Fruit fly (Drosophila melanogaster) whole organism, embryonic: ENCODE measurements around the gene Gr63a.

Experiments used
- Antp ChIP-seq: fragments of 200-800 bp; sonication (Bioruptor generic); optimal IDR thresholded peaks from 3 replicates; lab custom pipeline; 2016; ENCODE audit warnings: missing biosample characterization, missing genetic modification characterization
- CG11093 ChIP-seq: fragments of 200-800 bp; sonication (Bioruptor generic); IDR thresholded peaks from 3 replicates; pipeline ENCODE4 v1.3.6; 2022; ENCODE audit warnings: missing biosample characterization, missing genetic modification characterization
- CG11456 ChIP-seq: fragments of 200-800 bp; sonication (Bioruptor generic); IDR thresholded peaks from 3 replicates; pipeline ENCODE4 v1.3.6; 2022; ENCODE audit warnings: missing biosample characterization, missing genetic modification characterization
- CG12659 ChIP-seq: fragments of 200-800 bp; sonication (Bioruptor generic); optimal IDR thresholded peaks from 3 replicates; lab custom pipeline; 2017; ENCODE audit warnings: mild to moderate bottlenecking, missing biosample characterization, missing genetic modification reagents, missing genetic modification characterization
- CG14441 ChIP-seq: fragments of 200-800 bp; sonication (Bioruptor generic); IDR thresholded peaks from 2 replicates; pipeline ENCODE4 v1.3.6; 2022; ENCODE audit warnings: missing biosample characterization, missing genetic modification characterization
- CG15514 ChIP-seq: fragments of 200-800 bp; sonication (Bioruptor generic); optimal IDR thresholded peaks from 3 replicates; lab custom pipeline; 2017; ENCODE audit warnings: missing biosample characterization, missing genetic modification characterization, mild to moderate bottlenecking, moderate library complexity, missing genetic modification reagents
- CG17385 ChIP-seq: fragments of 200-800 bp; sonication (Bioruptor generic); optimal IDR thresholded peaks from 3 replicates; lab custom pipeline; 2018; ENCODE audit warnings: missing biosample characterization, mild to moderate bottlenecking, missing genetic modification characterization
- CG17912 ChIP-seq: fragments of 200-800 bp; sonication (Bioruptor generic); optimal IDR thresholded peaks from 2 replicates; lab custom pipeline; 2018; ENCODE audit warnings: missing biosample characterization, mild to moderate bottlenecking, missing genetic modification characterization
- CG2678 ChIP-seq: fragments of 200-800 bp; sonication (Bioruptor generic); optimal IDR thresholded peaks from 3 replicates; lab custom pipeline; 2019; ENCODE audit warnings: missing biosample characterization, mild to moderate bottlenecking, missing genetic modification characterization, moderate library complexity
- CG3065 ChIP-seq: fragments of 200-800 bp; sonication (Bioruptor generic); optimal IDR thresholded peaks from 2 replicates; lab custom pipeline; 2016; ENCODE audit warnings: missing biosample characterization, missing genetic modification characterization
- CG4617 ChIP-seq: fragments of 200-800 bp; sonication (Bioruptor generic); optimal IDR thresholded peaks from 3 replicates; lab custom pipeline; 2016; ENCODE audit warnings: missing biosample characterization, missing genetic modification characterization, borderline replicate concordance
- CG5245 ChIP-seq: fragments of 200-800 bp; sonication (Bioruptor generic); optimal IDR thresholded peaks from 3 replicates; lab custom pipeline; 2016; ENCODE audit warnings: missing biosample characterization, missing genetic modification characterization
- CG6254 ChIP-seq: fragments of 200-800 bp; sonication (Bioruptor generic); optimal IDR thresholded peaks from 3 replicates; lab custom pipeline; 2017; ENCODE audit warnings: mild to moderate bottlenecking, missing biosample characterization, missing genetic modification reagents, missing genetic modification characterization
- CG6272 ChIP-seq: fragments of 200-800 bp; sonication (Bioruptor generic); IDR thresholded peaks from 2 replicates; pipeline ENCODE4 v1.3.6; 2022; ENCODE audit warnings: missing biosample characterization, missing genetic modification characterization
- CG6765 ChIP-seq: fragments of 200-800 bp; sonication (Bioruptor generic); optimal IDR thresholded peaks from 3 replicates; lab custom pipeline; 2017; ENCODE audit warnings: missing biosample characterization, mild to moderate bottlenecking, missing genetic modification characterization
- CG7839 ChIP-seq: fragments of 200-800 bp; sonication (Bioruptor generic); optimal IDR thresholded peaks from 3 replicates; lab custom pipeline; 2018; ENCODE audit warnings: missing biosample characterization, mild to moderate bottlenecking, missing genetic modification characterization, moderate library complexity
- CG8281 ChIP-seq: fragments of 200-800 bp; sonication (Bioruptor generic); optimal IDR thresholded peaks from 2 replicates; lab custom pipeline; 2018; ENCODE audit warnings: missing biosample characterization, mild to moderate bottlenecking, missing genetic modification characterization, moderate library complexity
- CG8290 ChIP-seq, 3 experiments: fragments of 200-800 bp; sonication (Bioruptor generic); optimal IDR thresholded peaks; 2 replicates each; lab custom pipeline; 2016 to 2019; ENCODE audit warnings: missing biosample characterization in 3 of 3, missing genetic modification characterization in 3 of 3, mild to moderate bottlenecking in 2 of 3, moderate library complexity in 1 of 3
- CHES-1-like ChIP-seq: fragments of 200-800 bp; sonication (Bioruptor generic); optimal IDR thresholded peaks from 2 replicates; lab custom pipeline; 2016; ENCODE audit warnings: missing biosample characterization, missing genetic modification characterization
- D19B ChIP-seq: fragments of 200-800 bp; sonication (Bioruptor generic); optimal IDR thresholded peaks from 2 replicates; lab custom pipeline; 2017; ENCODE audit warnings: missing biosample characterization, mild to moderate bottlenecking, missing genetic modification characterization
- Fer2 ChIP-seq: fragments of 200-800 bp; sonication (Bioruptor generic); optimal IDR thresholded peaks from 2 replicates; lab custom pipeline; 2018; ENCODE audit warnings: missing biosample characterization, mild to moderate bottlenecking, missing genetic modification characterization, moderate library complexity
- H15 ChIP-seq: fragments of 200-800 bp; sonication (Bioruptor generic); IDR thresholded peaks from 3 replicates; pipeline ENCODE4 v1.3.6; 2022; ENCODE audit warnings: missing biosample characterization, missing genetic modification characterization
- HHEX ChIP-seq: fragments of 200-800 bp; sonication (Bioruptor generic); optimal IDR thresholded peaks from 3 replicates; lab custom pipeline; 2017; ENCODE audit warnings: missing biosample characterization, mild to moderate bottlenecking, missing genetic modification characterization, missing genetic modification reagents
- HLH3B ChIP-seq: fragments of 200-800 bp; sonication (Bioruptor generic); IDR thresholded peaks from 2 replicates; pipeline ENCODE4 v1.3.6; 2022; ENCODE audit warnings: missing biosample characterization, missing genetic modification characterization
- Hmr ChIP-seq: fragments of 200-800 bp; sonication (Bioruptor generic); optimal IDR thresholded peaks from 3 replicates; lab custom pipeline; 2017; ENCODE audit warnings: mild to moderate bottlenecking, missing biosample characterization, missing genetic modification reagents, missing genetic modification characterization
- Hr39 ChIP-seq: fragments of >200 bp; optimal IDR thresholded peaks from 2 replicates; lab custom pipeline; 2017
- Lpt ChIP-seq: fragments of >200 bp; optimal IDR thresholded peaks from 2 replicates; lab custom pipeline; 2018; ENCODE audit warnings: missing biosample characterization, missing genetic modification characterization
- Nf-YB ChIP-seq: fragments of 200-800 bp; sonication (Bioruptor generic); optimal IDR thresholded peaks from 3 replicates; lab custom pipeline; 2019; ENCODE audit warnings: missing biosample characterization, mild to moderate bottlenecking, missing genetic modification characterization, moderate library complexity
- Trl ChIP-seq, 3 experiments: fragments of >200 bp in 2 of 3; fragments of 200-800 bp in 1 of 3; sonication (Bioruptor generic) in 1 of 3; optimal IDR thresholded peaks; 2 replicates in 1 of 3; 3 replicates in 2 of 3; lab custom pipeline; 2016 to 2017; ENCODE audit warnings: missing biosample characterization in 1 of 3, missing genetic modification characterization in 1 of 3
- ara ChIP-seq: fragments of 200-800 bp; sonication (Bioruptor generic); IDR thresholded peaks from 2 replicates; pipeline ENCODE4 v1.3.6; 2022; ENCODE audit warnings: missing biosample characterization, missing genetic modification characterization
- bbx ChIP-seq: fragments of 200-800 bp; sonication (Bioruptor generic); IDR thresholded peaks from 2 replicates; pipeline ENCODE4 v1.3.6; 2022; ENCODE audit warnings: missing biosample characterization, missing genetic modification characterization; ENCODE audit not compliant: partially characterized antibody
- bigmax ChIP-seq: fragments of 200-800 bp; sonication (Bioruptor generic); optimal IDR thresholded peaks from 2 replicates; lab custom pipeline; 2018; ENCODE audit warnings: missing biosample characterization, mild to moderate bottlenecking, missing genetic modification characterization
- cad ChIP-seq: fragments of >200 bp; optimal IDR thresholded peaks from 2 replicates; lab custom pipeline; 2017; ENCODE audit warnings: missing biosample characterization, missing genetic modification characterization
- cas ChIP-seq: fragments of 200-800 bp; sonication (Bioruptor generic); IDR thresholded peaks from 2 replicates; pipeline ENCODE4 v1.3.6; 2022; ENCODE audit warnings: missing biosample characterization, missing genetic modification characterization
- chif ChIP-seq, 2 experiments: fragments of 200-800 bp; sonication (Bioruptor generic); optimal IDR thresholded peaks; 3 replicates each; lab custom pipeline; 2016; ENCODE audit warnings: missing biosample characterization in 2 of 2, missing genetic modification characterization in 2 of 2
- da ChIP-seq: fragments of 200-800 bp; sonication (Bioruptor generic); optimal IDR thresholded peaks from 2 replicates; lab custom pipeline; 2016; ENCODE audit warnings: missing biosample characterization, missing genetic modification characterization
- dimm ChIP-seq: fragments of 200-800 bp; sonication (Bioruptor generic); IDR thresholded peaks from 2 replicates; pipeline ENCODE4 v1.3.6; 2022; ENCODE audit warnings: missing biosample characterization, missing genetic modification characterization
- dpn ChIP-seq, 2 experiments: fragments of 200-800 bp; sonication (Bioruptor generic); optimal IDR thresholded peaks; 3 replicates each; lab custom pipeline; 2016; ENCODE audit warnings: missing biosample characterization in 2 of 2, missing genetic modification characterization in 2 of 2
- exex ChIP-seq: fragments of 200-800 bp; sonication (Bioruptor generic); optimal IDR thresholded peaks from 4 replicates; lab custom pipeline; 2018; ENCODE audit warnings: missing biosample characterization, mild to moderate bottlenecking, missing genetic modification characterization, moderate library complexity
- fru ChIP-seq: fragments of >200 bp; optimal IDR thresholded peaks from 2 replicates; lab custom pipeline; 2017
- fu2 ChIP-seq: fragments of 200-800 bp; sonication (Bioruptor generic); optimal IDR thresholded peaks from 2 replicates; lab custom pipeline; 2016; ENCODE audit warnings: missing biosample characterization, missing genetic modification characterization
- lola ChIP-seq, 3 experiments: fragments of >200 bp in 2 of 3; fragments of 200-800 bp in 1 of 3; sonication (Bioruptor generic) in 1 of 3; optimal IDR thresholded peaks; 2 replicates each; lab custom pipeline; 2017 to 2019; ENCODE audit warnings: missing biosample characterization in 3 of 3, missing genetic modification characterization in 3 of 3, mild to moderate bottlenecking in 1 of 3, moderate library complexity in 1 of 3
- mam ChIP-seq: fragments of 200-800 bp; sonication (Bioruptor generic); optimal IDR thresholded peaks from 3 replicates; lab custom pipeline; 2016; ENCODE audit warnings: missing biosample characterization, missing genetic modification characterization
- mld ChIP-seq: fragments of 200-800 bp; sonication (Bioruptor generic); IDR thresholded peaks from 3 replicates; pipeline ENCODE4 v1.3.6; 2022; ENCODE audit warnings: missing biosample characterization, missing genetic modification characterization; ENCODE audit not compliant: partially characterized antibody
- nau ChIP-seq: fragments of 200-800 bp; sonication (Bioruptor generic); optimal IDR thresholded peaks from 3 replicates; lab custom pipeline; 2017; ENCODE audit warnings: missing biosample characterization, mild to moderate bottlenecking, missing genetic modification characterization, missing genetic modification reagents
- org-1 ChIP-seq: fragments of 200-800 bp; sonication (Bioruptor generic); optimal IDR thresholded peaks from 2 replicates; lab custom pipeline; 2017; ENCODE audit warnings: missing biosample characterization, missing genetic modification characterization
- phol ChIP-seq: fragments of 200-800 bp; sonication (Bioruptor generic); optimal IDR thresholded peaks from 3 replicates; lab custom pipeline; 2018; ENCODE audit warnings: missing biosample characterization, mild to moderate bottlenecking, missing genetic modification characterization, moderate library complexity
- tup ChIP-seq: fragments of 200-800 bp; sonication (Bioruptor generic); optimal IDR thresholded peaks from 2 replicates; lab custom pipeline; 2016; ENCODE audit warnings: missing biosample characterization, mild to moderate bottlenecking, missing genetic modification characterization, moderate library complexity
- vnd ChIP-seq: fragments of 200-800 bp; sonication (Bioruptor generic); IDR thresholded peaks from 3 replicates; pipeline ENCODE4 v1.3.6; 2022; ENCODE audit warnings: missing biosample characterization, missing genetic modification characterization; ENCODE audit not compliant: partially characterized antibody
- zfh2 ChIP-seq: fragments of 200-800 bp; sonication (Bioruptor generic); optimal IDR thresholded peaks from 2 replicates; lab custom pipeline; 2016; ENCODE audit warnings: missing biosample characterization, missing genetic modification characterization

Gene Gr63a

dm6 chr3L:3851847-3852246, 44.6 kb downstream of the Gr63a start (continued):
- TF ChIP-seq mam (GFP tag; lab: Kevin White, UChicago) (peak; percentile 22), bbx (GFP tag; lab: Robert Waterston, UW) (no peak), CG5245 (GFP tag; lab: Kevin White, UChicago) (peak; percentile 18), CG8281 (tag; lab: Kevin White, UChicago) (no peak), mld (GFP tag; lab: Robert Waterston, UW) (no peak), CG15514 (no peak), CG3065 (GFP tag; lab: Kevin White, UChicago) (no peak), dpn (GFP tag; optimal IDR thresholded peaks at IDR 0.05; lab: Kevin White, UChicago) (peak; percentile 14 to 49), CG8290 (GFP tag; optimal IDR thresholded peaks at IDR 0.05; lab: Kevin White, UChicago) (peak; percentile 6), CG8290 (tag; optimal IDR thresholded peaks at IDR 0.05; lab: Kevin White, UChicago) (peak in 1 of 2 experiments; percentile 18), da (no peak), chif (GFP tag; optimal IDR thresholded peaks at IDR 0.05; lab: Kevin White, UChicago) (peak in 1 of 2 experiments; percentile 45), Fer2 (tag; lab: Kevin White, UChicago) (no peak), HHEX (GFP tag; lab: Kevin White, UChicago) (no peak), D19B (GFP tag; lab: Kevin White, UChicago) (no peak), Hmr (no peak), CG17385 (GFP tag; lab: Kevin White, UChicago) (peak; percentile 9), tup (GFP tag; lab: Kevin White, UChicago) (no peak), Trl (optimal IDR thresholded peaks at IDR 0.05; lab: Kevin White, UChicago) (no peak), Trl (GFP tag; optimal IDR thresholded peaks at IDR 0.05; lab: Kevin White, UChicago) (peak; percentile 4), H15 (GFP tag; lab: Robert Waterston, UW) (no peak), ara (peak; percentile 64; the same call in 1 of the 2 replicates), cad (GFP tag; lab: Kevin White, UChicago) (no peak), vnd (no peak), CG6765 (GFP tag; lab: Kevin White, UChicago) (no peak), fru (lab: Kevin White, UChicago) (no peak), CG2678 (tag; lab: Kevin White, UChicago) (peak; percentile 55), CG6254 (GFP tag; lab: Kevin White, UChicago) (peak; percentile 42), CHES-1-like (GFP tag; lab: Kevin White, UChicago) (peak; percentile 7), Hr39 (no peak), nau (no peak), cas (GFP tag; lab: Robert Waterston, UW) (no peak), CG7839 (tag; lab: Kevin White, UChicago) (peak; percentile 50), phol (tag; lab: Kevin White, UChicago) (peak; percentile 52), lola (GFP tag; optimal IDR thresholded peaks at IDR 0.05; lab: Kevin White, UChicago) (peak in 1 of 3 experiments; percentile 59), dimm (GFP tag; lab: Robert Waterston, UW) (no peak), CG4617 (GFP tag; lab: Kevin White, UChicago) (no peak), HLH3B (GFP tag; lab: Robert Waterston, UW) (peak; percentile 30; the same call in 1 of the 2 replicates), CG11456 (GFP tag; lab: Robert Waterston, UW) (no peak), Nf-YB (GFP tag; lab: Kevin White, UChicago) (no peak), Antp (GFP tag; lab: Kevin White, UChicago) (no peak), zfh2 (GFP tag; lab: Kevin White, UChicago) (no peak), CG6272 (no peak), org-1 (GFP tag; lab: Kevin White, UChicago) (no peak), Lpt (GFP tag; lab: Kevin White, UChicago) (no peak), fu2 (GFP tag; lab: Kevin White, UChicago) (no peak), CG17912 (GFP tag; lab: Kevin White, UChicago) (no peak), CG11093 (GFP tag; lab: Robert Waterston, UW) (0 out of 3 replicates have a peak, but pooled peaks have one; percentile 26), CG12659 (no peak), bigmax (GFP tag; lab: Kevin White, UChicago) (no peak), CG14441 (GFP tag; lab: Robert Waterston, UW) (no peak), exex (tag; lab: Kevin White, UChicago) (no peak)
